Fruit fly (Drosophila melanogaster): ENCODE results near the gene Osi3.

Osi3 gene

DNA sequence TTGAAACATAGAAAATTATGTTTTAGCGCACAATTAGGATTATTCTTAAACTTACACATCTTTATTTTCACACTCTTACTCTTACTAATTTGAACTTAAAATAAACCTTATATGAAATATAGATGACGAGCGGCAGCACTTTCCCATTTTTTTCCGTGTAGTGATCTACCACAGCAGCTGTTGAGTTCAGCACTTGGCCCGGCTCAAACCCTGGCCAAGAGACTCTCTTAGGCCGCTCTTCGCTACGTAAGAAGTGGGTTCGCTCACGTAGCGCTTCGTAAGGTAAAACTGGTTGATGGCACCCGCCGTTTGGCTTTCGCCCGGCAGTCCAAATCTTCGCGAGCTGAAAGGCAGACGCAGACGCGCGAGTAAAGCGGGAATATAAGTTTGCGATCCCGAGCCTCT lies 17.1 kb upstream of the Osi3 start, which contains the start of gene Osi24 (continued):
- TF ChIP-seq CG12769 (tag; optimal IDR thresholded peaks at IDR 0.05) (peak; percentile 76), CG1233 (GFP tag; optimal IDR thresholded peaks at IDR 0.05) (no peak), Nf-YB (GFP tag; optimal IDR thresholded peaks at IDR 0.05) (no peak), CG7786 (GFP tag; optimal IDR thresholded peaks at IDR 0.05) (peak; percentile 17), CG14667 (GFP tag; IDR thresholded peaks at IDR 0.05) (peak; percentile 55)

DNA sequence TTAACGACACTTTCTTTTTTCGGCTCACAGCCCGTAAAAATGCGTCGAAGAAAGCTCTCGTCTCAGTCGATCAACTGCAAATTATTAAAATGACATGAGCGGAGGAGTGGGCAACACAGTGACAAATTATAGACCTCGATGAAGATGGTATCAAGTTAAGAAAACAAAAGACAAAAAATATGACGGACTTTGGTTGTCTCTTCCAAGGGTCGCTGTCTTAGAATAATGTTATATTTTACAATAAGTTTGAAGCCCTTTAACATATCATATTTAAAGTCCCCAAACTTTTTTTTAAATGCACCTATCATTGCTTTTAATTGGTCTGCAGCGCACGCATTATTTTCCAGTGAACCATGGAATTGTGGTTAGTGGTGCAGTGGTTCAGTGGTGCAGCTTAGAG lies 15.9 kb upstream of the Osi3 start:
- TF ChIP-seq CG8290 (GFP tag; optimal IDR thresholded peaks at IDR 0.05) (no peak), CG8290 (tag; optimal IDR thresholded peaks at IDR 0.05) (no peak), kah (GFP tag; optimal IDR thresholded peaks at IDR 0.05) (no peak), CG9797 (GFP tag; optimal IDR thresholded peaks at IDR 0.05) (no peak), grn (GFP tag; optimal IDR thresholded peaks at IDR 0.05) (no peak), slp2 (GFP tag; optimal IDR thresholded peaks at IDR 0.05) (no peak), Trl (optimal IDR thresholded peaks at IDR 0.05) (no peak), Trl (GFP tag; optimal IDR thresholded peaks at IDR 0.05) (no peak), Fer3 (tag; optimal IDR thresholded peaks at IDR 0.05) (no peak), Ets97D (GFP tag; optimal IDR thresholded peaks at IDR 0.05) (no peak), CoRest (tag; optimal IDR thresholded peaks at IDR 0.05) (no peak), Blimp-1 (GFP tag; optimal IDR thresholded peaks at IDR 0.05) (peak; percentile 31), eyg (GFP tag; optimal IDR thresholded peaks at IDR 0.05) (no peak), Ets65A (GFP tag) (peak; percentile 77), dmrt99B (tag; optimal IDR thresholded peaks at IDR 0.05) (peak; percentile 10), Xbp1 (GFP tag; optimal IDR thresholded peaks at IDR 0.05) (no peak), CG4820 (GFP tag; optimal IDR thresholded peaks at IDR 0.05) (no peak), Sox102F (GFP tag; optimal IDR thresholded peaks at IDR 0.05) (peak; percentile 36), Aef1 (GFP tag; IDR thresholded peaks at IDR 0.05) (no peak), esg (GFP tag; conservative IDR thresholded peaks at IDR 0.05) (no peak), CG10565 (GFP tag; optimal IDR thresholded peaks at IDR 0.05) (no peak), zen (tag; optimal IDR thresholded peaks at IDR 0.05) (no peak), sens (GFP tag) (peak; percentile 34), usp (GFP tag; optimal IDR thresholded peaks at IDR 0.05) (no peak), Mrtf (GFP tag; IDR thresholded peaks at IDR 0.05) (no peak), z (GFP tag; IDR thresholded peaks at IDR 0.05) (no peak), fru (optimal IDR thresholded peaks at IDR 0.05) (no peak), hth (optimal IDR thresholded peaks at IDR 0.05) (no peak), zfh1 (GFP tag; IDR thresholded peaks at IDR 0.05) (no peak), CG31224 (GFP tag; IDR thresholded peaks at IDR 0.05) (no peak), insv (GFP tag; optimal IDR thresholded peaks at IDR 0.05) (no peak), CG7372 (GFP tag; IDR thresholded peaks at IDR 0.05) (no peak), CG34422 (GFP tag; IDR thresholded peaks at IDR 0.05) (no peak), CG18764 (GFP tag; optimal IDR thresholded peaks at IDR 0.05) (no peak), wdn (GFP tag; IDR thresholded peaks at IDR 0.05) (no peak), danr (GFP tag; IDR thresholded peaks at IDR 0.05) (no peak), CG14050 (GFP tag; IDR thresholded peaks at IDR 0.05) (no peak)

DNA sequence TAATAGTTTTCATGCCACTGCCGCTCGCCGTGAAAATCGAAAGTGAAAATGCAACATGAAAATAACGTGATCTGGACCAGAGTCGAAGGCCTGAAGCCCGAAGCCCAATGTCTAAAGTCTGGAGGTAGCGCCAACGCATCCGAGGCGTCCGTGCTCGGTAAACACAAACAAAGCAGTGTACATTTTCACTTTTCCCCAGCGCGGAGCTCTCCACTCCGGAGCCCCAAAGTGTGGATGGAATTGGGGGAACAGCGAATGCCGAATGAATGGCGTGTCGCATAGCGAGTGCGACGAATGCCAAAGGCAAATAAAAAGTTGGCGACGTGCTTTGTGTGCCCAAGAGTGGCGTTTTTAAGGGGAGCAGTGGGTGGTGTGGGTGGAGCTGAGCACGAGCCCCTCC lies 12.6 kb upstream of the Osi3 start:
- TF ChIP-seq CG16779 (GFP tag; IDR thresholded peaks at IDR 0.05) (no peak), CG6254 (GFP tag; optimal IDR thresholded peaks at IDR 0.05) (peak; percentile 18), CG7357 (GFP tag; IDR thresholded peaks at IDR 0.05) (0 out of 3 replicates have a peak, but pooled peaks have one; percentile 24), CG12299 (tag; optimal IDR thresholded peaks at IDR 0.05) (no peak), CG2199 (GFP tag; IDR thresholded peaks at IDR 0.05) (0 out of 3 replicates have a peak, but pooled peaks have one; percentile 21), CG2889 (GFP tag; IDR thresholded peaks at IDR 0.05) (0 out of 3 replicates have a peak, but pooled peaks have one; percentile 22), Asciz (GFP tag; optimal IDR thresholded peaks at IDR 0.05) (peak; percentile 36), CG6272 (GFP tag; IDR thresholded peaks at IDR 0.05) (no peak), ATbp (GFP tag; optimal IDR thresholded peaks at IDR 0.05) (peak; percentile 69), Mrtf (GFP tag; IDR thresholded peaks at IDR 0.05) (no peak), gce (GFP tag; IDR thresholded peaks at IDR 0.05) (0 out of 3 replicates have a peak, but pooled peaks have one; percentile 24), sd (tag; optimal IDR thresholded peaks at IDR 0.05) (peak; percentile 49), cwo (GFP tag; optimal IDR thresholded peaks at IDR 0.05) (no peak)

Measured in whole organism, embryonic.